Fruit fly (Drosophila melanogaster): ENCODE data around the gene alphaTub84B.

alphaTub84B gene

dm6 chr3R:7089522-7090336 lies 3.3 kb downstream of the alphaTub84B start:
- TF ChIP-seq CrebA (GFP tag; optimal IDR thresholded peaks at IDR 0.05; ENCODE audit: borderline replicate concordance) (no peak), HLH106 (tag; optimal IDR thresholded peaks at IDR 0.05) (peak; percentile 10), Vsx2 (GFP tag; optimal IDR thresholded peaks at IDR 0.05; ENCODE audit: partially characterized antibody) (no peak), Jra (GFP tag; optimal IDR thresholded peaks at IDR 0.05) (no peak), psq (GFP tag; optimal IDR thresholded peaks at IDR 0.05) (no peak), Sp1 (GFP tag; optimal IDR thresholded peaks at IDR 0.05) (no peak), N (GFP tag; optimal IDR thresholded peaks at IDR 0.05) (no peak), rgr (GFP tag; optimal IDR thresholded peaks at IDR 0.05) (no peak), Mio (GFP tag; optimal IDR thresholded peaks at IDR 0.05) (no peak), foxo (GFP tag; optimal IDR thresholded peaks at IDR 0.05) (no peak), br (GFP tag; optimal IDR thresholded peaks at IDR 0.05) (no peak), CG32264 (GFP tag; optimal IDR thresholded peaks at IDR 0.05) (no peak), Hr83 (GFP tag; optimal IDR thresholded peaks at IDR 0.05; ENCODE audit: poor library complexity, severe bottlenecking) (no peak), Rel (GFP tag; optimal IDR thresholded peaks at IDR 0.05) (no peak), Rel (tag; optimal IDR thresholded peaks at IDR 0.05) (peak; percentile 17)

- TF ChIP-seq Jra (GFP tag; optimal IDR thresholded peaks at IDR 0.05), result no peak
- no peak for TF ChIP-seq lola (GFP tag; optimal IDR thresholded peaks at IDR 0.05)
- TF ChIP-seq brk (GFP tag; optimal IDR thresholded peaks at IDR 0.05), result peak; percentile 6
- TF ChIP-seq Hnf4 (GFP tag; optimal IDR thresholded peaks at IDR 0.05), result no peak
- no peak for TF ChIP-seq Abd-B (GFP tag; optimal IDR thresholded peaks at IDR 0.05)
- TF ChIP-seq fru (GFP tag; optimal IDR thresholded peaks at IDR 0.05), result peak; percentile 40
- TF ChIP-seq tai (GFP tag; optimal IDR thresholded peaks at IDR 0.05), result no peak
- no peak for TF ChIP-seq Myc (optimal IDR thresholded peaks at IDR 0.05)
- peak; percentile 53 for TF ChIP-seq Hr83 (GFP tag; optimal IDR thresholded peaks at IDR 0.05; ENCODE audit: poor library complexity, severe bottlenecking)
- TF ChIP-seq pan (optimal IDR thresholded peaks at IDR 0.05), result peak; percentile 40
- no peak for TF ChIP-seq Sp1 (GFP tag; optimal IDR thresholded peaks at IDR 0.05)
- TF ChIP-seq Vsx2 (GFP tag; optimal IDR thresholded peaks at IDR 0.05; ENCODE audit: partially characterized antibody), result no peak
- TF ChIP-seq br (GFP tag; optimal IDR thresholded peaks at IDR 0.05), result no peak
- TF ChIP-seq Hr78 (GFP tag; optimal IDR thresholded peaks at IDR 0.05), result no peak
- TF ChIP-seq foxo (GFP tag; optimal IDR thresholded peaks at IDR 0.05), result peak in 1 of 2 experiments; percentile 20
- peak; percentile 29 for TF ChIP-seq woc (GFP tag; optimal IDR thresholded peaks at IDR 0.05)
- TF ChIP-seq ey (GFP tag; optimal IDR thresholded peaks at IDR 0.05), result peak; percentile 36
- TF ChIP-seq rgr (GFP tag; optimal IDR thresholded peaks at IDR 0.05), result peak; percentile 33
- peak; percentile 75 for TF ChIP-seq h (GFP tag; optimal IDR thresholded peaks at IDR 0.05)
- TF ChIP-seq Rel (GFP tag; optimal IDR thresholded peaks at IDR 0.05), result no peak
- TF ChIP-seq Rel (tag; optimal IDR thresholded peaks at IDR 0.05), result peak; percentile 57
- TF ChIP-seq usp (GFP tag; optimal IDR thresholded peaks at IDR 0.05), result no peak
- TF ChIP-seq HLH106 (tag; optimal IDR thresholded peaks at IDR 0.05), result no peak
Measured at dm6 chr3R:7090337-7090830, 4.0 kb downstream of the alphaTub84B start.

dm6 chr3R:7091904-7092303 lies 5.5 kb downstream of the alphaTub84B start:
- no peak for TF ChIP-seq brk (GFP tag; optimal IDR thresholded peaks at IDR 0.05)
- no peak for TF ChIP-seq fru (GFP tag; optimal IDR thresholded peaks at IDR 0.05)
- no peak for TF ChIP-seq CG9705 (GFP tag; optimal IDR thresholded peaks at IDR 0.05)
- no peak for TF ChIP-seq h (GFP tag; optimal IDR thresholded peaks at IDR 0.05)
- no peak for TF ChIP-seq Hnf4 (GFP tag; optimal IDR thresholded peaks at IDR 0.05)
- no peak for TF ChIP-seq Rel (GFP tag; optimal IDR thresholded peaks at IDR 0.05)
- no peak for TF ChIP-seq Rel (tag; optimal IDR thresholded peaks at IDR 0.05)
- no peak for TF ChIP-seq woc (GFP tag; optimal IDR thresholded peaks at IDR 0.05)
- no peak for TF ChIP-seq lola (GFP tag; optimal IDR thresholded peaks at IDR 0.05)
- no peak for TF ChIP-seq dmrt93B (GFP tag; optimal IDR thresholded peaks at IDR 0.05)
- no peak for TF ChIP-seq tai (GFP tag; optimal IDR thresholded peaks at IDR 0.05)
- TF ChIP-seq dl (GFP tag; optimal IDR thresholded peaks at IDR 0.05; ENCODE audit: insufficient read depth in 1 of 2, partially characterized antibody in 2 of 2), result no peak
- no peak for TF ChIP-seq psq (GFP tag; optimal IDR thresholded peaks at IDR 0.05)
- no peak for TF ChIP-seq dsf (GFP tag; optimal IDR thresholded peaks at IDR 0.05; ENCODE audit: borderline replicate concordance)
- TF ChIP-seq Hr83 (GFP tag; optimal IDR thresholded peaks at IDR 0.05; ENCODE audit: poor library complexity, severe bottlenecking), result no peak
- TF ChIP-seq sv (GFP tag; optimal IDR thresholded peaks at IDR 0.05), result no peak
- no peak for TF ChIP-seq OdsH (GFP tag; optimal IDR thresholded peaks at IDR 0.05)
- TF ChIP-seq CG32264 (GFP tag; optimal IDR thresholded peaks at IDR 0.05), result no peak
- TF ChIP-seq Myc (optimal IDR thresholded peaks at IDR 0.05), result no peak
- TF ChIP-seq N (GFP tag; optimal IDR thresholded peaks at IDR 0.05), result no peak
